Fruit fly (Drosophila melanogaster) whole organism, embryonic: ENCODE measurements around the gene alphaSnap.

Experiments used
- ATbp ChIP-seq: fragments of 200-800 bp; sonication (Bioruptor generic); optimal IDR thresholded peaks from 2 replicates; lab custom pipeline; 2017; ENCODE audit warnings: missing biosample characterization, mild to moderate bottlenecking, missing genetic modification characterization, missing genetic modification reagents
- Abd-B ChIP-seq: fragments of 200-800 bp; sonication (Bioruptor generic); optimal IDR thresholded peaks from 2 replicates; lab custom pipeline; 2018; ENCODE audit warnings: missing biosample characterization, mild to moderate bottlenecking, missing genetic modification characterization, moderate library complexity
- CG10209 ChIP-seq: fragments of 200-800 bp; sonication (Bioruptor generic); optimal IDR thresholded peaks from 3 replicates; lab custom pipeline; 2017; ENCODE audit warnings: missing biosample characterization, mild to moderate bottlenecking, missing genetic modification characterization, missing genetic modification reagents
- CG10366 ChIP-seq: fragments of 200-800 bp; sonication (Bioruptor generic); IDR thresholded peaks from 2 replicates; pipeline ENCODE4 v1.3.6; 2022; ENCODE audit warnings: missing biosample characterization, missing genetic modification characterization
- CG10654 ChIP-seq: fragments of 200-800 bp; sonication (Bioruptor generic); optimal IDR thresholded peaks from 2 replicates; lab custom pipeline; 2016; ENCODE audit warnings: missing biosample characterization, missing genetic modification characterization
- CG11695 ChIP-seq: fragments of 200-800 bp; sonication (Bioruptor generic); IDR thresholded peaks from 3 replicates; pipeline ENCODE4 v1.3.6; 2022; ENCODE audit warnings: missing biosample characterization, missing genetic modification characterization
- CG13287 ChIP-seq: fragments of 200-800 bp; sonication (Bioruptor generic); IDR thresholded peaks from 2 replicates; pipeline ENCODE4 v1.3.6; 2022; ENCODE audit warnings: missing biosample characterization, missing genetic modification characterization; ENCODE audit not compliant: partially characterized antibody
- CG14965 ChIP-seq: fragments of 200-800 bp; sonication (Bioruptor generic); optimal IDR thresholded peaks from 2 replicates; lab custom pipeline; 2016; ENCODE audit warnings: missing biosample characterization, missing genetic modification characterization, borderline replicate concordance
- CG15601 ChIP-seq: fragments of 200-800 bp; sonication (Bioruptor generic); optimal IDR thresholded peaks from 3 replicates; lab custom pipeline; 2019; ENCODE audit warnings: missing biosample characterization, mild to moderate bottlenecking, missing genetic modification characterization, moderate library complexity
- CG1602 ChIP-seq: fragments of 200-800 bp; sonication (Bioruptor generic); optimal IDR thresholded peaks from 3 replicates; lab custom pipeline; 2016; ENCODE audit warnings: missing biosample characterization, missing genetic modification characterization
- CG2875 ChIP-seq: fragments of 200-800 bp; sonication (Bioruptor generic); optimal IDR thresholded peaks from 2 replicates; lab custom pipeline; 2017; ENCODE audit warnings: missing biosample characterization, mild to moderate bottlenecking, missing genetic modification characterization, missing genetic modification reagents
- CG3065 ChIP-seq: fragments of 200-800 bp; sonication (Bioruptor generic); optimal IDR thresholded peaks from 2 replicates; lab custom pipeline; 2016; ENCODE audit warnings: missing biosample characterization, missing genetic modification characterization
- CG34224 ChIP-seq: fragments of 200-800 bp; sonication (Bioruptor generic); IDR thresholded peaks from 3 replicates; pipeline ENCODE4 v1.3.6; 2022; ENCODE audit warnings: missing biosample characterization, missing genetic modification characterization; ENCODE audit not compliant: partially characterized antibody
- CG34422 ChIP-seq: fragments of 200-800 bp; sonication (Bioruptor generic); IDR thresholded peaks from 3 replicates; pipeline ENCODE4 v1.3.6; 2022; ENCODE audit warnings: missing biosample characterization, missing genetic modification characterization
- CG4424 ChIP-seq: fragments of 200-800 bp; sonication (Bioruptor generic); optimal IDR thresholded peaks from 3 replicates; lab custom pipeline; 2016; ENCODE audit warnings: missing biosample characterization, missing genetic modification characterization
- CG6175 ChIP-seq: fragments of 200-800 bp; sonication (Bioruptor generic); IDR thresholded peaks from 3 replicates; pipeline ENCODE4 v1.3.6; 2022; ENCODE audit warnings: missing biosample characterization, missing genetic modification characterization
- CG7745 ChIP-seq: fragments of 200-800 bp; sonication (Bioruptor generic); optimal IDR thresholded peaks from 2 replicates; lab custom pipeline; 2018; ENCODE audit warnings: missing biosample characterization, mild to moderate bottlenecking, missing genetic modification characterization, moderate library complexity
- CG7839 ChIP-seq: fragments of 200-800 bp; sonication (Bioruptor generic); optimal IDR thresholded peaks from 3 replicates; lab custom pipeline; 2018; ENCODE audit warnings: missing biosample characterization, mild to moderate bottlenecking, missing genetic modification characterization, moderate library complexity
- CG8944 ChIP-seq: fragments of 200-800 bp; sonication (Bioruptor generic); optimal IDR thresholded peaks from 3 replicates; lab custom pipeline; 2016; ENCODE audit warnings: missing biosample characterization, missing genetic modification characterization
- CG9932 ChIP-seq: fragments of 200-800 bp; sonication (Bioruptor generic); IDR thresholded peaks from 2 replicates; pipeline ENCODE4 v1.3.6; 2022; ENCODE audit warnings: missing biosample characterization, missing genetic modification characterization
- CkIIα-i1 ChIP-seq: fragments of 200-800 bp; sonication (Bioruptor generic); IDR thresholded peaks from 2 replicates; pipeline ENCODE4 v1.3.6; 2022; ENCODE audit warnings: missing biosample characterization, missing genetic modification characterization
- Dip2 ChIP-seq: fragments of 200-800 bp; sonication (Bioruptor generic); IDR thresholded peaks from 2 replicates; pipeline ENCODE4 v1.3.6; 2022; ENCODE audit warnings: missing biosample characterization, missing genetic modification characterization
- Doc3 ChIP-seq: fragments of 200-800 bp; sonication (Bioruptor generic); IDR thresholded peaks from 3 replicates; pipeline ENCODE4 v1.3.6; 2022; ENCODE audit warnings: missing biosample characterization, missing genetic modification characterization; ENCODE audit not compliant: partially characterized antibody
- Dref ChIP-seq: fragments of 200-800 bp; sonication (Bioruptor generic); IDR thresholded peaks from 2 replicates; pipeline ENCODE4 v1.3.6; 2022; ENCODE audit warnings: missing biosample characterization, missing genetic modification characterization
- Drgx ChIP-seq: fragments of 200-800 bp; sonication (Bioruptor generic); IDR thresholded peaks from 2 replicates; pipeline ENCODE4 v1.3.6; 2022; ENCODE audit warnings: missing biosample characterization, missing genetic modification characterization
- Lpt ChIP-seq: fragments of >200 bp; optimal IDR thresholded peaks from 2 replicates; lab custom pipeline; 2018; ENCODE audit warnings: missing biosample characterization, missing genetic modification characterization
- Myb ChIP-seq: fragments of 200-800 bp; sonication (Bioruptor generic); optimal IDR thresholded peaks from 2 replicates; lab custom pipeline; 2016; ENCODE audit warnings: missing biosample characterization, missing genetic modification characterization
- NC2α ChIP-seq: fragments of 200-800 bp; sonication (Bioruptor generic); optimal IDR thresholded peaks from 2 replicates; lab custom pipeline; 2016; ENCODE audit warnings: missing biosample characterization, missing genetic modification characterization
- Tbp ChIP-seq: fragments of >200 bp; optimal IDR thresholded peaks from 2 replicates; lab custom pipeline; 2018; ENCODE audit warnings: missing biosample characterization, missing genetic modification characterization
- ato ChIP-seq: fragments of 200-800 bp; sonication (Bioruptor generic); IDR thresholded peaks from 2 replicates; pipeline ENCODE4 v1.3.6; 2022; ENCODE audit warnings: missing biosample characterization, missing genetic modification characterization; ENCODE audit not compliant: partially characterized antibody
- btn ChIP-seq: fragments of 200-800 bp; sonication (Bioruptor generic); optimal IDR thresholded peaks from 2 replicates; lab custom pipeline; 2016; ENCODE audit warnings: missing biosample characterization, missing genetic modification characterization
- ci ChIP-seq: fragments of 200-800 bp; sonication (Bioruptor generic); IDR thresholded peaks from 3 replicates; pipeline ENCODE4 v1.3.6; 2022; ENCODE audit warnings: missing biosample characterization, missing genetic modification characterization
- crc ChIP-seq: fragments of 200-800 bp; sonication (Bioruptor generic); optimal IDR thresholded peaks from 2 replicates; lab custom pipeline; 2016; ENCODE audit warnings: missing biosample characterization, missing genetic modification characterization
- cwo ChIP-seq: fragments of 200-800 bp; sonication (Bioruptor generic); optimal IDR thresholded peaks from 3 replicates; lab custom pipeline; 2017; ENCODE audit warnings: missing biosample characterization, missing genetic modification characterization, mild to moderate bottlenecking, moderate library complexity, missing genetic modification reagents
- dati ChIP-seq: fragments of 200-800 bp; sonication (Bioruptor generic); IDR thresholded peaks from 2 replicates; pipeline ENCODE4 v1.3.6; 2022; ENCODE audit warnings: missing biosample characterization, missing genetic modification characterization
- dm ChIP-seq: fragments of 200-800 bp; sonication (Bioruptor generic); optimal IDR thresholded peaks from 3 replicates; lab custom pipeline; 2016; ENCODE audit warnings: missing biosample characterization, missing genetic modification characterization
- dmrt11E ChIP-seq: fragments of 200-800 bp; sonication (Bioruptor generic); optimal IDR thresholded peaks from 3 replicates; lab custom pipeline; 2018; ENCODE audit warnings: missing biosample characterization, mild to moderate bottlenecking, missing genetic modification characterization, moderate library complexity
- fd102C ChIP-seq: fragments of 200-800 bp; sonication (Bioruptor generic); optimal IDR thresholded peaks from 2 replicates; lab custom pipeline; 2018; ENCODE audit warnings: missing biosample characterization, mild to moderate bottlenecking, missing genetic modification characterization, moderate library complexity
- gt ChIP-seq: fragments of 200-800 bp; sonication (Bioruptor generic); IDR thresholded peaks from 2 replicates; pipeline ENCODE4 v1.3.6; 2022; ENCODE audit warnings: missing biosample characterization, missing genetic modification characterization
- klu ChIP-seq: fragments of 200-800 bp; sonication (Bioruptor generic); IDR thresholded peaks from 2 replicates; pipeline ENCODE4 v1.3.6; 2022; ENCODE audit warnings: missing biosample characterization, missing genetic modification characterization
- lola ChIP-seq, 3 experiments: fragments of >200 bp in 2 of 3; fragments of 200-800 bp in 1 of 3; sonication (Bioruptor generic) in 1 of 3; optimal IDR thresholded peaks; 2 replicates each; lab custom pipeline; 2017 to 2019; ENCODE audit warnings: missing biosample characterization in 3 of 3, missing genetic modification characterization in 3 of 3, mild to moderate bottlenecking in 1 of 3, moderate library complexity in 1 of 3
- nau ChIP-seq: fragments of 200-800 bp; sonication (Bioruptor generic); optimal IDR thresholded peaks from 3 replicates; lab custom pipeline; 2017; ENCODE audit warnings: missing biosample characterization, mild to moderate bottlenecking, missing genetic modification characterization, missing genetic modification reagents
- peb ChIP-seq: fragments of 200-800 bp; sonication (Bioruptor generic); IDR thresholded peaks from 2 replicates; pipeline ENCODE4 v1.3.6; 2022; ENCODE audit warnings: missing biosample characterization, missing genetic modification characterization
- pita ChIP-seq: fragments of 200-800 bp; sonication (Bioruptor generic); optimal IDR thresholded peaks from 2 replicates; lab custom pipeline; 2017; ENCODE audit warnings: missing biosample characterization, mild to moderate bottlenecking, missing genetic modification characterization
- rib ChIP-seq: fragments of 200-800 bp; sonication (Bioruptor generic); IDR thresholded peaks from 2 replicates; pipeline ENCODE4 v1.3.6; 2022; ENCODE audit warnings: missing biosample characterization, missing genetic modification characterization
- scrt ChIP-seq: fragments of 200-800 bp; sonication (Bioruptor generic); optimal IDR thresholded peaks from 2 replicates; lab custom pipeline; 2018; ENCODE audit warnings: missing biosample characterization, mild to moderate bottlenecking, missing genetic modification characterization, moderate library complexity
- sens-2 ChIP-seq: fragments of 200-800 bp; sonication (Bioruptor generic); IDR thresholded peaks from 2 replicates; pipeline ENCODE4 v1.3.6; 2022; ENCODE audit warnings: missing biosample characterization, missing genetic modification characterization
- seq ChIP-seq: fragments of 200-800 bp; sonication (Bioruptor generic); IDR thresholded peaks from 2 replicates; pipeline ENCODE4 v1.3.6; 2022; ENCODE audit warnings: missing biosample characterization, missing genetic modification characterization
- sima ChIP-seq: fragments of 200-800 bp; sonication (Bioruptor generic); optimal IDR thresholded peaks from 2 replicates; lab custom pipeline; 2016; ENCODE audit warnings: missing biosample characterization, missing genetic modification characterization

The alphaSnap gene

DNA sequence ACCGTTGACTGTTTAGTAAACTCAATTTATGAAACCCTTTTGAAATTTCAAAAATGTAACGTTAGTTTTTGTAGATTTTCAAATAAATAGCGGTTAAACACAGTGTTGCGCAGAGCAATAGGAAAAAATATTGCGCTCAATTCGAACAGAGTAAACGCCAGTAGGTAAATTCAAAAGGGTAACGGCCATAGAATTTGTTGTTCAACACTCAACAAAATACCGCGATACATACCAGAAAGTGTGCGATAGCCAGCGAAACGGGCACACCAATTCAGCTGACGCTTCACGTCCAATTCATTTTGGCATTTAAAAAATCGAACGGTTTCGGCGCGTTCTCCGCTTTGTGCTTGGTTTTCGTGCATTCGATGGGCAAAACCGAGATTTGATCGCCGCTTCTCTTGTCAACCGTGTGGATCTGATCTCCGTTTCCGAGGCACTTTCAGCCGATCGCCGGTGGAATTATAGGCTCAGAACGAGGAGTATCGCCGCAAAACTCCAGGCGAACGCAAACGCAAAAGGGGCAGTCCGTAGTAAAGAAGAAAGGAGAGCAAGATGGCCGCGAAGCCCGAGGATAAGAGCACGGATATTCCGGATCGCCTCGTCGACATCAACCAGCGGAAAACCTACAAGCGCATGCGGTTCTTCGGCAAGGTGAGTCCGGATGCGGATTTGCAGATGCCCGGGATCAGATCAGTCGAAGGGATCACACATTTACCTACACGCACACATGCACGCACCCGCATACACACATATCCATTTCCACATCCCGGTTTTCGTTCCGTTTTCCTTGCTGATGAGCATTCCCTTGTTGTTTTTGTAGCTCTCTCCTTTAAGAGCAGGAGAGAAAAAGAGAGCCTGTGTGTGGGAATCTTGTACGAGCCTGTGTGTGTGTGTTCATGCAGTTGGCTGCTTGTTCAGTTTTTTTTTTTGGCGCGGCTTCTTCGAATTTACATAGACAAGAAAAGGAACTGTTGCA is 3.4 kb upstream of the alphaSnap start (continued):
- peak; percentile 91 for TF ChIP-seq CG13287 (GFP tag; lab: Robert Waterston, UW)
- TF ChIP-seq CG9932, result peak; percentile 79
- TF ChIP-seq scrt, result no peak
- TF ChIP-seq CG10654 (GFP tag; lab: Kevin White, UChicago), result peak; percentile 11
- TF ChIP-seq sens-2 (GFP tag; lab: Robert Waterston, UW), result no peak
- TF ChIP-seq CG11695, result no peak
- peak; percentile 52 for TF ChIP-seq Dref (GFP tag; lab: Robert Waterston, UW)
- no peak for TF ChIP-seq gt (GFP tag; lab: Robert Waterston, UW)
- no peak for TF ChIP-seq btn (GFP tag; lab: Kevin White, UChicago)
- TF ChIP-seq crc (GFP tag; lab: Kevin White, UChicago), result no peak
- no peak for TF ChIP-seq lola (GFP tag; optimal IDR thresholded peaks at IDR 0.05; lab: Kevin White, UChicago)
- no peak for TF ChIP-seq CG6175
- no peak for TF ChIP-seq CG34422
- peak; percentile 30 for TF ChIP-seq dm (GFP tag; lab: Kevin White, UChicago)
- TF ChIP-seq CG1602, result peak; percentile 34
- no peak for TF ChIP-seq seq (GFP tag; lab: Robert Waterston, UW)
- TF ChIP-seq CG34224, result peak; percentile 85
- peak; percentile 33; the same call in 1 of the 2 replicates for TF ChIP-seq klu (GFP tag; lab: Robert Waterston, UW)
- no peak for TF ChIP-seq Lpt
- no peak for TF ChIP-seq CG10209
- no peak for TF ChIP-seq ci (GFP tag; lab: Robert Waterston, UW)
- TF ChIP-seq CG4424 (GFP tag; lab: Kevin White, UChicago), result peak; percentile 39
- no peak for TF ChIP-seq fd102C (GFP tag; lab: Kevin White, UChicago)
- no peak for TF ChIP-seq cwo
- no peak for TF ChIP-seq CkIIα-i1
- no peak for TF ChIP-seq CG2875
- TF ChIP-seq CG3065, result no peak
- TF ChIP-seq dmrt11E (tag; lab: Kevin White, UChicago), result peak; percentile 36
- no peak for TF ChIP-seq pita (GFP tag; lab: Kevin White, UChicago)
- no peak for TF ChIP-seq sima (GFP tag; lab: Kevin White, UChicago)
- TF ChIP-seq CG15601, result no peak
- no peak for TF ChIP-seq nau
- no peak for TF ChIP-seq NC2α (GFP tag; lab: Kevin White, UChicago)
- TF ChIP-seq ATbp (GFP tag; lab: Kevin White, UChicago), result no peak
- TF ChIP-seq dati (GFP tag; lab: Robert Waterston, UW), result no peak
- TF ChIP-seq Doc3 (GFP tag; lab: Robert Waterston, UW), result peak; percentile 80
- TF ChIP-seq CG14965, result no peak
- TF ChIP-seq CG8944 (GFP tag; lab: Kevin White, UChicago), result peak; percentile 58
- no peak for TF ChIP-seq rib
- no peak for TF ChIP-seq CG7839 (tag; lab: Kevin White, UChicago)
- TF ChIP-seq ato (GFP tag; lab: Robert Waterston, UW), result peak; percentile 78
- no peak for TF ChIP-seq Drgx (GFP tag; lab: Robert Waterston, UW)
- no peak for TF ChIP-seq Abd-B (GFP tag; lab: Kevin White, UChicago)
- no peak for TF ChIP-seq CG10366 (GFP tag; lab: Robert Waterston, UW)
- TF ChIP-seq peb (GFP tag; lab: Robert Waterston, UW), result no peak
- TF ChIP-seq Myb (GFP tag; lab: Kevin White, UChicago), result peak; percentile 100
- no peak for TF ChIP-seq Tbp
- no peak for TF ChIP-seq Dip2 (GFP tag; lab: Robert Waterston, UW)
- no peak for TF ChIP-seq CG7745 (tag; lab: Kevin White, UChicago)
